Worm (Caenorhabditis elegans): ENCODE results near the gene Y116A8C.23.

Gene Y116A8C.23

ce11 chrIV:17040618-17041017 lies 12.7 kb upstream of the Y116A8C.23 start, which contains the start of gene Y116A8C.20:
Gene Y116A8C.20 (plus strand): TSS chrIV:17040918.
- no peak for TF ChIP-seq nfya-1 (tag; optimal IDR thresholded peaks at IDR 0.05)
- TF ChIP-seq ceh-19 (GFP tag; optimal IDR thresholded peaks at IDR 0.05), result no peak
- TF ChIP-seq ceh-48 (tag; optimal IDR thresholded peaks at IDR 0.05), result no peak
- TF ChIP-seq hlh-8 (tag; optimal IDR thresholded peaks at IDR 0.05), result no peak
- TF ChIP-seq ceh-31 (tag; optimal IDR thresholded peaks at IDR 0.05), result no peak
- no peak for TF ChIP-seq ama-1 (optimal IDR thresholded peaks at IDR 0.05)
- no peak for TF ChIP-seq ceh-9 (tag; optimal IDR thresholded peaks at IDR 0.05)
- no peak for TF ChIP-seq tbx-2 (tag; optimal IDR thresholded peaks at IDR 0.05)
- TF ChIP-seq ref-2 (tag; optimal IDR thresholded peaks at IDR 0.05), result no peak
- TF ChIP-seq fkh-6 (tag; optimal IDR thresholded peaks at IDR 0.05), result no peak
- no peak for TF ChIP-seq npax-4 (tag; optimal IDR thresholded peaks at IDR 0.05)
- no peak for TF ChIP-seq T23F11.4 (GFP tag; optimal IDR thresholded peaks at IDR 0.05)
- TF ChIP-seq pros-1 (tag; optimal IDR thresholded peaks at IDR 0.05), result no peak
- TF ChIP-seq che-1 (tag; optimal IDR thresholded peaks at IDR 0.05), result no peak
- TF ChIP-seq madf-2 (tag; optimal IDR thresholded peaks at IDR 0.05), result no peak
- TF ChIP-seq C38D4.7 (GFP tag; optimal IDR thresholded peaks at IDR 0.05), result no peak
- no peak for TF ChIP-seq unc-55 (GFP tag; optimal IDR thresholded peaks at IDR 0.05)
- TF ChIP-seq pha-4 (tag; optimal IDR thresholded peaks at IDR 0.05), result no peak
- TF ChIP-seq elt-4 (tag; optimal IDR thresholded peaks at IDR 0.05), result no peak
- no peak for TF ChIP-seq ceh-6 (GFP tag; optimal IDR thresholded peaks at IDR 0.05)

ce11 chrIV:17045691-17046090 lies 7.7 kb upstream of the Y116A8C.23 start, which contains the start of gene clec-195:
Gene clec-195 (minus strand): TSS chrIV:17045791.
- TF ChIP-seq elt-2 (tag; optimal IDR thresholded peaks at IDR 0.05) (no peak), pros-1 (tag; optimal IDR thresholded peaks at IDR 0.05) (no peak), fax-1 (tag; optimal IDR thresholded peaks at IDR 0.05) (no peak), fkh-10 (GFP tag; optimal IDR thresholded peaks at IDR 0.05) (no peak), unc-3 (GFP tag; conservative IDR thresholded peaks at IDR 0.05) (no peak), unc-3 (tag; optimal IDR thresholded peaks at IDR 0.05) (no peak), che-1 (tag; optimal IDR thresholded peaks at IDR 0.05) (no peak), nhr-11 (tag; optimal IDR thresholded peaks at IDR 0.05) (no peak), ceh-22 (tag; optimal IDR thresholded peaks at IDR 0.05) (no peak), eyg-1 (tag; optimal IDR thresholded peaks at IDR 0.05) (no peak), hlh-6 (tag; optimal IDR thresholded peaks at IDR 0.05) (no peak), pha-4 (tag; optimal IDR thresholded peaks at IDR 0.05) (no peak), ceh-24 (tag; optimal IDR thresholded peaks at IDR 0.05) (no peak), zip-5 (tag; optimal IDR thresholded peaks at IDR 0.05) (no peak), ceh-45 (GFP tag; IDR thresholded peaks at IDR 0.05) (no peak), rnt-1 (tag; optimal IDR thresholded peaks at IDR 0.05) (no peak), ceh-31 (tag; optimal IDR thresholded peaks at IDR 0.05) (no peak)

- TF ChIP-seq ceh-6 (GFP tag; optimal IDR thresholded peaks at IDR 0.05) (no peak), pha-4 (tag; optimal IDR thresholded peaks at IDR 0.05) (no peak), ceh-34 (tag; optimal IDR thresholded peaks at IDR 0.05) (no peak), ref-2 (tag; optimal IDR thresholded peaks at IDR 0.05) (no peak), zip-5 (tag; optimal IDR thresholded peaks at IDR 0.05) (no peak), unc-55 (GFP tag; optimal IDR thresholded peaks at IDR 0.05) (no peak), hlh-8 (tag; optimal IDR thresholded peaks at IDR 0.05) (no peak), pha-2 (tag; optimal IDR thresholded peaks at IDR 0.05) (no peak), ceh-24 (tag; optimal IDR thresholded peaks at IDR 0.05) (no peak), hlh-6 (tag; optimal IDR thresholded peaks at IDR 0.05) (no peak), pat-9 (tag; optimal IDR thresholded peaks at IDR 0.05) (no peak), ceh-22 (tag; optimal IDR thresholded peaks at IDR 0.05) (no peak), pqm-1 (tag; optimal IDR thresholded peaks at IDR 0.05) (no peak), unc-3 (GFP tag; conservative IDR thresholded peaks at IDR 0.05) (no peak), unc-3 (tag; optimal IDR thresholded peaks at IDR 0.05) (no peak), sdc-2 (tag; optimal IDR thresholded peaks at IDR 0.05) (no peak), nhr-232 (tag; optimal IDR thresholded peaks at IDR 0.05) (no peak), hlh-15 (tag; optimal IDR thresholded peaks at IDR 0.05) (no peak)
Observed at ce11 chrIV:17048257-17048656, 5.1 kb upstream of the Y116A8C.23 start, which contains the start of gene athp-3. Gene athp-3 (minus strand): TSS chrIV:17048357.

All from whole organism, late embryonic.